Worm (Caenorhabditis elegans) whole organism, early embryonic: Measurements from ENCODE around the gene plpp-1.2.

Experiments used
- ama-1 ChIP-seq: fragments of 150-350 bp; optimal IDR thresholded peaks from 2 replicates; lab custom pipeline; 2014
- ets-7 ChIP-seq: sonication (generic microtip); optimal IDR thresholded peaks from 2 replicates; lab custom pipeline; 2016; ENCODE audit warnings: missing genotype, missing genetic modification characterization, missing compliant biosample characterization
- flt-1 ChIP-seq: fragments of 200-800 bp; sonication (Bioruptor generic); IDR thresholded peaks from 2 replicates; pipeline ENCODE4 v1.3.6; 2022; ENCODE audit warnings: missing genetic modification characterization, missing compliant biosample characterization
- hmbx-1 ChIP-seq: sonication (generic microtip); optimal IDR thresholded peaks from 2 replicates; lab custom pipeline; 2016; ENCODE audit warnings: mild to moderate bottlenecking, missing genetic modification characterization, missing compliant biosample characterization
- pes-1 ChIP-seq: fragments of 200-800 bp; sonication (Bioruptor generic); IDR thresholded peaks from 2 replicates; pipeline ENCODE4 v1.3.6; 2022; ENCODE audit warnings: missing genetic modification reagents, missing genetic modification characterization, missing compliant biosample characterization
- tbx-37 ChIP-seq: fragments of 200-800 bp; sonication (Bioruptor generic); conservative IDR thresholded peaks from 2 replicates; pipeline ENCODE4 v1.3.6; 2022; ENCODE audit warnings: missing genetic modification reagents, missing genetic modification characterization, missing compliant biosample characterization

DNA sequence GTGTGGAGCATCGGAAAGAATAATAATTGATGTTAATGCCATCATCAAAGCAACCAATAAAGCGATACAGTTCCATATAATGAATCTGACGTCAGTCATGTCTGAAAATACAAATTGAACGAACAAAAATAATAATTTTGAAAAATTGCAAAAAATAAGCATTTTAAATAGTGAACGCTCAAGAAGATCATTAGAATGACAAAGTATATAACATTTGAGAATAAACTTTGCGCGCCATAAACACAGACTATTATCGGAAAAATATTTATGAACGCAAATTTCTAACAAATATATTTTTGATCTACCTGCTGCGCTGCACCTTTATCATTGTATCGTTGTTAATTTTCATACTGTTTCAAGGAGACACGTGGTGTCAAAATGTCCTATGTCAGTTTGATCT lies 16.1 kb downstream of the plpp-1.2 start, which contains the start of gene R05G9.3:
- TF ChIP-seq ets-7 (no peak), tbx-37 (GFP tag; lab: Robert Waterston, UW) (no peak), flt-1 (GFP tag; lab: Robert Waterston, UW) (no peak), hmbx-1 (no peak), ama-1 (lab: Kevin White, UChicago) (no peak), pes-1 (GFP tag; lab: Robert Waterston, UW) (no peak)
